Fruit fly (Drosophila melanogaster) whole organism, embryonic: Measurements from ENCODE around the gene idc.

Source experiments
- B-H1 ChIP-seq: fragments of 200-800 bp; sonication (Bioruptor generic); IDR thresholded peaks from 3 replicates; pipeline ENCODE4 v1.3.6; 2022; ENCODE audit warnings: missing biosample characterization, missing genetic modification characterization
- Bdp1 ChIP-seq: fragments of 200-800 bp; sonication (Bioruptor generic); optimal IDR thresholded peaks from 3 replicates; lab custom pipeline; 2016; ENCODE audit warnings: missing biosample characterization, missing genetic modification characterization
- CG10979 ChIP-seq: fragments of 200-800 bp; sonication (Bioruptor generic); optimal IDR thresholded peaks from 2 replicates; lab custom pipeline; 2018; ENCODE audit warnings: missing biosample characterization, mild to moderate bottlenecking, missing genetic modification characterization, moderate library complexity
- CG15601 ChIP-seq: fragments of 200-800 bp; sonication (Bioruptor generic); optimal IDR thresholded peaks from 3 replicates; lab custom pipeline; 2019; ENCODE audit warnings: missing biosample characterization, mild to moderate bottlenecking, missing genetic modification characterization, moderate library complexity
- CG15696 ChIP-seq: fragments of 200-800 bp; sonication (Bioruptor generic); optimal IDR thresholded peaks from 2 replicates; lab custom pipeline; 2019; ENCODE audit warnings: missing biosample characterization, mild to moderate bottlenecking, missing genetic modification characterization, moderate library complexity
- CG17328 ChIP-seq: fragments of 200-800 bp; sonication (Bioruptor generic); IDR thresholded peaks from 2 replicates; pipeline ENCODE4 v1.3.6; 2022; ENCODE audit warnings: missing biosample characterization, missing genetic modification characterization
- CG17361 ChIP-seq: fragments of 200-800 bp; sonication (Bioruptor generic); IDR thresholded peaks from 3 replicates; pipeline ENCODE4 v1.3.6; 2022; ENCODE audit warnings: missing biosample characterization, missing genetic modification characterization
- CG17568 ChIP-seq: fragments of 200-800 bp; sonication (Bioruptor generic); optimal IDR thresholded peaks from 2 replicates; lab custom pipeline; 2018; ENCODE audit warnings: missing biosample characterization, mild to moderate bottlenecking, missing genetic modification characterization, moderate library complexity
- CG18476 ChIP-seq: fragments of 200-800 bp; sonication (Bioruptor generic); optimal IDR thresholded peaks from 2 replicates; lab custom pipeline; 2016; ENCODE audit warnings: missing biosample characterization, mild to moderate bottlenecking, missing genetic modification characterization
- CG4404 ChIP-seq: fragments of 200-800 bp; sonication (Bioruptor generic); IDR thresholded peaks from 2 replicates; pipeline ENCODE4 v1.3.6; 2022; ENCODE audit warnings: missing biosample characterization, missing genetic modification characterization
- CG5180 ChIP-seq: fragments of 200-800 bp; sonication (Bioruptor generic); optimal IDR thresholded peaks from 3 replicates; lab custom pipeline; 2017; ENCODE audit warnings: missing biosample characterization, missing genetic modification characterization, mild to moderate bottlenecking, moderate library complexity, missing genetic modification reagents
- CG6813 ChIP-seq: fragments of 200-800 bp; sonication (Bioruptor generic); optimal IDR thresholded peaks from 2 replicates; lab custom pipeline; 2017; ENCODE audit warnings: missing biosample characterization, missing genetic modification characterization, mild to moderate bottlenecking, moderate library complexity, missing genetic modification reagents
- CG7271 ChIP-seq: fragments of 200-800 bp; sonication (Bioruptor generic); optimal IDR thresholded peaks from 2 replicates; lab custom pipeline; 2018; ENCODE audit warnings: missing biosample characterization, mild to moderate bottlenecking, missing genetic modification characterization, moderate library complexity
- CG7372 ChIP-seq: fragments of 200-800 bp; sonication (Bioruptor generic); IDR thresholded peaks from 2 replicates; pipeline ENCODE4 v1.3.6; 2022; ENCODE audit warnings: missing biosample characterization, missing genetic modification characterization
- CG7786 ChIP-seq: fragments of 200-800 bp; sonication (Bioruptor generic); optimal IDR thresholded peaks from 2 replicates; lab custom pipeline; 2016; ENCODE audit warnings: missing biosample characterization, missing genetic modification characterization
- CG8924 ChIP-seq: fragments of 200-800 bp; optimal IDR thresholded peaks from 3 replicates; lab custom pipeline; 2019; ENCODE audit warnings: missing biosample characterization, mild to moderate bottlenecking, missing genetic modification characterization, moderate library complexity
- CG9876 ChIP-seq: fragments of 200-800 bp; sonication (Bioruptor generic); optimal IDR thresholded peaks from 2 replicates; lab custom pipeline; 2016; ENCODE audit warnings: missing biosample characterization, missing genetic modification characterization
- CkIIα-i1 ChIP-seq: fragments of 200-800 bp; sonication (Bioruptor generic); IDR thresholded peaks from 2 replicates; pipeline ENCODE4 v1.3.6; 2022; ENCODE audit warnings: missing biosample characterization, missing genetic modification characterization
- Dref ChIP-seq: fragments of 200-800 bp; sonication (Bioruptor generic); IDR thresholded peaks from 2 replicates; pipeline ENCODE4 v1.3.6; 2022; ENCODE audit warnings: missing biosample characterization, missing genetic modification characterization
- HLHmδ ChIP-seq: fragments of 200-800 bp; sonication (Bioruptor generic); optimal IDR thresholded peaks from 2 replicates; lab custom pipeline; 2018; ENCODE audit warnings: missing biosample characterization, mild to moderate bottlenecking, missing genetic modification characterization, moderate library complexity
- Hsf ChIP-seq: fragments of 200-800 bp; sonication (Bioruptor generic); optimal IDR thresholded peaks from 3 replicates; lab custom pipeline; 2016; ENCODE audit warnings: missing biosample characterization, missing genetic modification characterization
- Kr ChIP-seq: fragments of 200-800 bp; sonication (Bioruptor generic); optimal IDR thresholded peaks from 2 replicates; lab custom pipeline; 2017; ENCODE audit warnings: missing biosample characterization, mild to moderate bottlenecking, missing genetic modification characterization
- Med ChIP-seq: fragments of 200-800 bp; sonication (Bioruptor generic); peaks from one replicate; lab custom pipeline; 2016; ENCODE audit warnings: missing biosample characterization, missing genetic modification characterization, mild to moderate bottlenecking, inconsistent platforms, moderate library complexity
- Mrtf ChIP-seq: fragments of 200-800 bp; sonication (Bioruptor generic); IDR thresholded peaks from 3 replicates; pipeline ENCODE4 v1.3.6; 2022; ENCODE audit warnings: missing biosample characterization, missing genetic modification characterization
- PHDP ChIP-seq: fragments of 200-800 bp; sonication (Bioruptor generic); optimal IDR thresholded peaks from 3 replicates; lab custom pipeline; 2018; ENCODE audit warnings: missing biosample characterization, mild to moderate bottlenecking, missing genetic modification characterization, moderate library complexity
- Sox102F ChIP-seq: fragments of 200-800 bp; sonication (Bioruptor generic); optimal IDR thresholded peaks from 2 replicates; lab custom pipeline; 2018; ENCODE audit warnings: missing biosample characterization, mild to moderate bottlenecking, missing genetic modification characterization, moderate library complexity
- YL-1 ChIP-seq: fragments of 200-800 bp; sonication (Bioruptor generic); optimal IDR thresholded peaks from 3 replicates; lab custom pipeline; 2017; ENCODE audit warnings: missing biosample characterization, mild to moderate bottlenecking, missing genetic modification characterization
- ac ChIP-seq: fragments of 200-800 bp; sonication (Bioruptor generic); optimal IDR thresholded peaks from 3 replicates; lab custom pipeline; 2017; ENCODE audit warnings: missing biosample characterization, mild to moderate bottlenecking, missing genetic modification characterization
- ap ChIP-seq: fragments of 200-800 bp; sonication (Bioruptor generic); IDR thresholded peaks from 2 replicates; pipeline ENCODE4 v1.3.6; 2022; ENCODE audit warnings: missing biosample characterization, missing genetic modification characterization
- cad ChIP-seq: fragments of >200 bp; optimal IDR thresholded peaks from 2 replicates; lab custom pipeline; 2017; ENCODE audit warnings: missing biosample characterization, missing genetic modification characterization
- crp ChIP-seq, 2 experiments: fragments of 200-800 bp; sonication (Bioruptor generic); optimal IDR thresholded peaks; 2 replicates in 1 of 2; 3 replicates in 1 of 2; lab custom pipeline; 2017; ENCODE audit warnings: missing biosample characterization in 2 of 2, missing genetic modification characterization in 2 of 2, mild to moderate bottlenecking in 1 of 2, moderate library complexity in 1 of 2
- da ChIP-seq: fragments of 200-800 bp; sonication (Bioruptor generic); optimal IDR thresholded peaks from 2 replicates; lab custom pipeline; 2016; ENCODE audit warnings: missing biosample characterization, missing genetic modification characterization
- dm ChIP-seq: fragments of 200-800 bp; sonication (Bioruptor generic); optimal IDR thresholded peaks from 3 replicates; lab custom pipeline; 2016; ENCODE audit warnings: missing biosample characterization, missing genetic modification characterization
- esg ChIP-seq: fragments of 200-800 bp; sonication (Bioruptor generic); conservative IDR thresholded peaks from 2 replicates; pipeline ENCODE4 v1.3.6; 2022; ENCODE audit warnings: missing biosample characterization, missing genetic modification characterization
- ewg ChIP-seq: fragments of 200-800 bp; sonication (Bioruptor generic); optimal IDR thresholded peaks from 3 replicates; lab custom pipeline; 2017; ENCODE audit warnings: mild to moderate bottlenecking, missing biosample characterization, missing genetic modification reagents, missing genetic modification characterization
- eyg ChIP-seq: fragments of 200-800 bp; sonication (Bioruptor generic); optimal IDR thresholded peaks from 3 replicates; lab custom pipeline; 2016; ENCODE audit warnings: missing biosample characterization, missing genetic modification characterization
- fd64A ChIP-seq: fragments of 200-800 bp; sonication (Bioruptor generic); optimal IDR thresholded peaks from 3 replicates; lab custom pipeline; 2018; ENCODE audit warnings: missing biosample characterization, mild to moderate bottlenecking, missing genetic modification characterization
- gcm2 ChIP-seq: fragments of 200-800 bp; sonication (Bioruptor generic); optimal IDR thresholded peaks from 2 replicates; lab custom pipeline; 2016; ENCODE audit warnings: missing biosample characterization, missing genetic modification characterization
- gfzf ChIP-seq: fragments of 200-800 bp; sonication (Bioruptor generic); optimal IDR thresholded peaks from 2 replicates; lab custom pipeline; 2016; ENCODE audit warnings: missing biosample characterization, mild to moderate bottlenecking, missing genetic modification characterization, moderate library complexity
- grn ChIP-seq: fragments of 200-800 bp; sonication (Bioruptor generic); optimal IDR thresholded peaks from 3 replicates; lab custom pipeline; 2017; ENCODE audit warnings: missing biosample characterization, missing genetic modification characterization
- ham ChIP-seq: fragments of 200-800 bp; sonication (Bioruptor generic); IDR thresholded peaks from 2 replicates; pipeline ENCODE4 v1.3.6; 2022; ENCODE audit warnings: missing biosample characterization, missing genetic modification characterization
- her ChIP-seq: fragments of 200-800 bp; sonication (Bioruptor generic); optimal IDR thresholded peaks from 2 replicates; lab custom pipeline; 2016; ENCODE audit warnings: missing biosample characterization, missing genetic modification characterization
- hkb ChIP-seq, 2 experiments: fragments of 200-800 bp in 1 of 2; fragments of >200 bp in 1 of 2; sonication (Bioruptor generic) in 1 of 2; IDR thresholded peaks in 1 of 2; optimal IDR thresholded peaks in 1 of 2; 2 replicates each; pipeline versions ENCODE4 v1.3.6 to Lab custom; 2017 to 2022; ENCODE audit warnings: missing biosample characterization in 1 of 2, missing genetic modification characterization in 1 of 2
- ind ChIP-seq: fragments of 200-800 bp; sonication (Bioruptor generic); optimal IDR thresholded peaks from 3 replicates; lab custom pipeline; 2016; ENCODE audit warnings: missing biosample characterization, missing genetic modification characterization
- lmd ChIP-seq: fragments of 200-800 bp; sonication (Bioruptor generic); IDR thresholded peaks from 2 replicates; pipeline ENCODE4 v1.3.6; 2022; ENCODE audit warnings: missing biosample characterization, missing genetic modification characterization
- ro ChIP-seq: fragments of 200-800 bp; sonication (Bioruptor generic); IDR thresholded peaks from 2 replicates; pipeline ENCODE4 v1.3.6; 2022; ENCODE audit warnings: missing biosample characterization, missing genetic modification characterization
- stc ChIP-seq: fragments of 200-800 bp; sonication (Bioruptor generic); IDR thresholded peaks from 2 replicates; pipeline ENCODE4 v1.3.6; 2022; ENCODE audit warnings: missing biosample characterization, missing genetic modification characterization
- sug ChIP-seq: fragments of 200-800 bp; optimal IDR thresholded peaks from 2 replicates; lab custom pipeline; 2019; ENCODE audit warnings: missing biosample characterization, mild to moderate bottlenecking, missing genetic modification characterization, moderate library complexity
- tna ChIP-seq: fragments of 200-800 bp; sonication (Bioruptor generic); IDR thresholded peaks from 2 replicates; pipeline ENCODE4 v1.3.6; 2022; ENCODE audit warnings: missing biosample characterization, missing genetic modification characterization; ENCODE audit not compliant: partially characterized antibody
- yki ChIP-seq: fragments of >200 bp; optimal IDR thresholded peaks from 3 replicates; lab custom pipeline; 2018

The idc gene

dm6 chr3R:20008372-20009051 lies 23.1 kb upstream of the idc start, which contains the start of the genes Hs6st and MED25 (continued):
- peak; percentile 72 for TF ChIP-seq Med (GFP tag; lab: Kevin White, UChicago)
- TF ChIP-seq grn (GFP tag; lab: Kevin White, UChicago): no peak
- TF ChIP-seq CG17328 (GFP tag; lab: Robert Waterston, UW): peak; percentile 25
- peak; percentile 24 for TF ChIP-seq PHDP
- peak; percentile 80 to 96 for TF ChIP-seq crp (GFP tag; optimal IDR thresholded peaks at IDR 0.05; lab: Kevin White, UChicago)
- no peak for TF ChIP-seq sug (tag; lab: Kevin White, UChicago)
- peak; percentile 10 for TF ChIP-seq hkb (optimal IDR thresholded peaks at IDR 0.05; lab: Kevin White, UChicago)
- no peak for TF ChIP-seq hkb (GFP tag; IDR thresholded peaks at IDR 0.05; lab: Robert Waterston, UW)
- no peak for TF ChIP-seq CG6813 (GFP tag; lab: Kevin White, UChicago)
- TF ChIP-seq CG7271 (tag; lab: Kevin White, UChicago): no peak
- peak; percentile 74 for TF ChIP-seq ind (GFP tag; lab: Kevin White, UChicago)
- no peak for TF ChIP-seq lmd
- no peak for TF ChIP-seq CG5180 (GFP tag; lab: Kevin White, UChicago)
- TF ChIP-seq CkIIα-i1: no peak
- TF ChIP-seq Bdp1 (GFP tag; lab: Kevin White, UChicago): no peak
- TF ChIP-seq yki (lab: Kevin White, UChicago): no peak
- TF ChIP-seq gcm2: no peak
- no peak for TF ChIP-seq CG4404 (GFP tag; lab: Robert Waterston, UW)
- no peak for TF ChIP-seq Kr (GFP tag; lab: Kevin White, UChicago)
- TF ChIP-seq ro (GFP tag; lab: Robert Waterston, UW): no peak
- peak; percentile 34 for TF ChIP-seq tna (GFP tag; lab: Robert Waterston, UW)
- 0 out of 2 replicates have a peak, but pooled peaks have one; percentile 5 for TF ChIP-seq CG7372 (GFP tag; lab: Robert Waterston, UW)
- peak; percentile 47 for TF ChIP-seq CG15601 (tag; lab: Kevin White, UChicago)
- TF ChIP-seq eyg (GFP tag; lab: Kevin White, UChicago): no peak
- TF ChIP-seq ham (GFP tag; lab: Robert Waterston, UW): no peak
- no peak for TF ChIP-seq ac (GFP tag; lab: Kevin White, UChicago)
- TF ChIP-seq stc (GFP tag; lab: Robert Waterston, UW): 0 out of 2 replicates have a peak, but pooled peaks have one; percentile 17
- no peak for TF ChIP-seq B-H1 (GFP tag; lab: Robert Waterston, UW)
- peak; percentile 18 for TF ChIP-seq her
- no peak for TF ChIP-seq CG17568
- TF ChIP-seq fd64A (GFP tag; lab: Kevin White, UChicago): no peak
- TF ChIP-seq CG9876 (GFP tag; lab: Kevin White, UChicago): no peak
- TF ChIP-seq YL-1 (GFP tag; lab: Kevin White, UChicago): peak; percentile 60
- TF ChIP-seq CG8924 (tag; lab: Kevin White, UChicago): peak; percentile 63
- TF ChIP-seq CG15696 (tag; lab: Kevin White, UChicago): peak; percentile 14
- peak; percentile 37 for TF ChIP-seq CG18476
- TF ChIP-seq CG17361 (GFP tag; lab: Robert Waterston, UW): peak; percentile 58; the same call in 2 of the 3 replicates
- TF ChIP-seq HLHmδ (GFP tag; lab: Kevin White, UChicago): no peak
- TF ChIP-seq ewg (GFP tag; lab: Kevin White, UChicago): peak; percentile 81
- no peak for TF ChIP-seq gfzf (GFP tag; lab: Kevin White, UChicago)
- TF ChIP-seq cad: no peak
- TF ChIP-seq ap (GFP tag; lab: Robert Waterston, UW): no peak
- TF ChIP-seq Mrtf (GFP tag; lab: Robert Waterston, UW): no peak
- TF ChIP-seq da (GFP tag; lab: Kevin White, UChicago): no peak
- peak; percentile 11 for TF ChIP-seq Sox102F
- no peak for TF ChIP-seq esg (GFP tag; lab: Robert Waterston, UW)
- peak; percentile 9 for TF ChIP-seq Hsf
- TF ChIP-seq CG7786 (GFP tag; lab: Kevin White, UChicago): no peak
- TF ChIP-seq CG10979 (tag; lab: Kevin White, UChicago): peak; percentile 61
- TF ChIP-seq dm (GFP tag; lab: Kevin White, UChicago): no peak
- TF ChIP-seq Dref: peak; percentile 71
